Worm (Caenorhabditis elegans) whole organism, mixed stage, embryonic: ENCODE measurements around the gene H41C03.2.

Experiments
- ces-1 ChIP-seq: fragments of 150-350 bp; optimal IDR thresholded peaks from 2 replicates; lab custom pipeline; 2014; ENCODE audit warnings: missing biosample characterization, missing genetic modification reagents, missing genetic modification characterization
- elt-1 ChIP-seq: sonication (generic microtip); optimal IDR thresholded peaks from 2 replicates; lab custom pipeline; 2017; ENCODE audit warnings: missing genetic modification characterization, mild to moderate bottlenecking, missing compliant biosample characterization, antibody characterized with exemption, moderate library complexity, borderline replicate concordance; ENCODE audit not compliant: insufficient read depth
- lsy-2 ChIP-seq: fragments of 150-350 bp; optimal IDR thresholded peaks from 2 replicates; lab custom pipeline; 2014; ENCODE audit warnings: missing biosample characterization, missing genetic modification characterization
- sem-2 ChIP-seq: fragments of 200-800 bp; sonication (Bioruptor generic); optimal IDR thresholded peaks from 2 replicates; lab custom pipeline; 2018; ENCODE audit warnings: mild to moderate bottlenecking, missing genetic modification characterization, missing compliant biosample characterization
- sptf-1 ChIP-seq: sonication (generic microtip); optimal IDR thresholded peaks from 2 replicates; lab custom pipeline; 2017; ENCODE audit warnings: mild to moderate bottlenecking, missing genetic modification characterization, moderate library complexity, missing compliant biosample characterization
- unc-62 ChIP-seq: fragments of 150-350 bp; optimal IDR thresholded peaks from 2 replicates; lab custom pipeline; 2014; ENCODE audit warnings: missing biosample characterization, missing genetic modification reagents, missing genetic modification characterization
- ztf-11 ChIP-seq: fragments of 150-350 bp; optimal IDR thresholded peaks from 2 replicates; lab custom pipeline; 2014; ENCODE audit warnings: missing biosample characterization, missing genetic modification characterization

- TF ChIP-seq elt-1 (tag; lab: Kevin White, UChicago) = no peak
- no peak for TF ChIP-seq sem-2 (GFP tag; lab: Kevin White, UChicago)
- no peak for TF ChIP-seq lsy-2 (tag; lab: Kevin White, UChicago)
- no peak for TF ChIP-seq unc-62 (GFP tag; lab: Kevin White, UChicago)
- no peak for TF ChIP-seq ces-1 (GFP tag; lab: Kevin White, UChicago)
- TF ChIP-seq ztf-11 (tag; lab: Kevin White, UChicago) = no peak
- no peak for TF ChIP-seq sptf-1 (tag; lab: Kevin White, UChicago)
Measured at ce11 chrII:5801075-5801474, 50.8 kb downstream of the H41C03.2 start, which contains the start of the genes K05F1.9 and K05F1.1.
